Worm (Caenorhabditis elegans) whole organism, L4 larva: ENCODE measurements around the gene pfk-1.1.

Source experiments
- F37D6.2 ChIP-seq: sonication (generic microtip); optimal IDR thresholded peaks from 2 replicates; lab custom pipeline; 2016; ENCODE audit warnings: mild to moderate bottlenecking, missing genetic modification characterization, missing compliant biosample characterization
- F44E2.7 ChIP-seq: fragments of 200-800 bp; sonication (Bioruptor generic); IDR thresholded peaks from 2 replicates; pipeline ENCODE4 v2.1.2; 2022; ENCODE audit warnings: missing genetic modification characterization, missing compliant biosample characterization
- Y75B8A.6 ChIP-seq: fragments of 200-800 bp; sonication (Bioruptor generic); IDR thresholded peaks from 2 replicates; pipeline ENCODE4 v1.3.6; 2022; ENCODE audit warnings: missing genetic modification reagents, missing genetic modification characterization, missing compliant biosample characterization
- aha-1 ChIP-seq: fragments of 150-350 bp; peaks from one replicate; lab custom pipeline; 2014; ENCODE audit warnings: missing biosample characterization, missing genetic modification characterization
- arid-1 ChIP-seq: fragments of 200-800 bp; sonication (Bioruptor generic); conservative IDR thresholded peaks from 2 replicates; pipeline ENCODE4 v1.3.6; 2022; ENCODE audit warnings: missing genetic modification reagents, missing genetic modification characterization, missing compliant biosample characterization
- ceh-28 ChIP-seq: fragments of 150-350 bp; optimal IDR thresholded peaks from 2 replicates; lab custom pipeline; 2014; ENCODE audit warnings: missing biosample characterization, missing genetic modification reagents, missing genetic modification characterization
- ces-1 ChIP-seq: fragments of 150-350 bp; sonication (generic microtip); optimal IDR thresholded peaks from 4 replicates; lab custom pipeline; 2014; ENCODE audit warnings: missing biosample characterization, missing genetic modification reagents, missing genetic modification characterization
- cey-2 ChIP-seq: sonication (generic microtip); optimal IDR thresholded peaks from 3 replicates; lab custom pipeline; 2017; ENCODE audit warnings: missing genetic modification characterization, mild to moderate bottlenecking, missing compliant biosample characterization, antibody characterized with exemption, borderline replicate concordance; ENCODE audit not compliant: insufficient read depth
- ctbp-1 ChIP-seq: fragments of 200-800 bp; sonication (Bioruptor generic); IDR thresholded peaks from 2 replicates; pipeline ENCODE4 v1.3.6; 2022; ENCODE audit warnings: missing genetic modification reagents, missing genetic modification characterization, missing compliant biosample characterization
- daf-12 ChIP-seq: fragments of 150-350 bp; optimal IDR thresholded peaks from 2 replicates; lab custom pipeline; 2014; ENCODE audit warnings: missing biosample characterization, missing genetic modification reagents, missing genetic modification characterization
- daf-16 ChIP-seq, 3 experiments: sonication (generic microtip); optimal IDR thresholded peaks; 2 replicates each; lab custom pipeline; 2016 to 2017; ENCODE audit warnings: missing genetic modification characterization in 3 of 3, missing genetic modification reagents in 3 of 3, mild to moderate bottlenecking in 2 of 3, missing compliant biosample characterization in 2 of 3, missing biosample characterization in 1 of 3, moderate library complexity in 1 of 3
- daf-19 ChIP-seq: fragments of 200-800 bp; sonication (Bioruptor generic); conservative IDR thresholded peaks from 2 replicates; pipeline ENCODE4 v1.3.6; 2022; ENCODE audit warnings: missing genetic modification characterization, missing compliant biosample characterization
- dmd-6 ChIP-seq: fragments of 200-800 bp; sonication (Bioruptor generic); IDR thresholded peaks from 2 replicates; pipeline ENCODE4 v1.3.6; 2022; ENCODE audit warnings: missing genetic modification reagents, missing genetic modification characterization, missing compliant biosample characterization
- dpl-1 ChIP-seq: fragments of 150-350 bp; optimal IDR thresholded peaks from 2 replicates; lab custom pipeline; 2014; ENCODE audit warnings: missing biosample characterization, missing genetic modification reagents, missing genetic modification characterization
- dve-1 ChIP-seq: sonication (generic microtip); optimal IDR thresholded peaks from 2 replicates; lab custom pipeline; 2017; ENCODE audit warnings: antibody characterized with exemption, mild to moderate bottlenecking, missing genetic modification characterization, missing compliant biosample characterization; ENCODE audit not compliant: insufficient read depth
- fkh-10 ChIP-seq: fragments of 150-350 bp; optimal IDR thresholded peaks from 2 replicates; lab custom pipeline; 2014; ENCODE audit warnings: missing biosample characterization, missing genetic modification reagents, missing genetic modification characterization
- gei-8 ChIP-seq: fragments of 200-800 bp; sonication (Bioruptor generic); optimal IDR thresholded peaks from 2 replicates; lab custom pipeline; 2018; ENCODE audit warnings: mild to moderate bottlenecking, missing genetic modification characterization, missing compliant biosample characterization
- hif-1 ChIP-seq, 2 experiments: sonication (generic microtip); optimal IDR thresholded peaks; 2 replicates each; lab custom pipeline; 2016 to 2017; ENCODE audit warnings: missing compliant biosample characterization in 2 of 2, missing genetic modification characterization in 2 of 2, missing genetic modification reagents in 2 of 2, missing genotype in 2 of 2, mild to moderate bottlenecking in 1 of 2
- hlh-11 ChIP-seq: fragments of 200-800 bp; sonication (Bioruptor generic); optimal IDR thresholded peaks from 2 replicates; lab custom pipeline; 2018; ENCODE audit warnings: mild to moderate bottlenecking, missing genetic modification characterization, missing compliant biosample characterization
- hlh-30 ChIP-seq: sonication (generic microtip); optimal IDR thresholded peaks from 2 replicates; lab custom pipeline; 2017; ENCODE audit warnings: antibody characterized with exemption, mild to moderate bottlenecking, missing genetic modification characterization, missing compliant biosample characterization; ENCODE audit not compliant: insufficient read depth
- hmg-1.1 ChIP-seq: fragments of 200-800 bp; sonication (Bioruptor generic); IDR thresholded peaks from 2 replicates; pipeline ENCODE4 v1.3.6; 2022; ENCODE audit warnings: missing genetic modification reagents, missing genetic modification characterization, missing compliant biosample characterization
- lin-15B ChIP-seq: fragments of 150-350 bp; sonication (generic microtip); optimal IDR thresholded peaks from 3 replicates; lab custom pipeline; 2014; ENCODE audit warnings: missing biosample characterization, missing genetic modification characterization
- lsy-2 ChIP-seq, 2 experiments: fragments of 150-350 bp in 1 of 2; sonication (generic microtip) in 1 of 2; optimal IDR thresholded peaks; 2 replicates each; lab custom pipeline; 2014 to 2017; ENCODE audit warnings: missing biosample characterization in 2 of 2, missing genetic modification characterization in 2 of 2
- mdt-29 ChIP-seq: fragments of 200-800 bp; sonication (Bioruptor generic); IDR thresholded peaks from 2 replicates; pipeline ENCODE4 v1.3.6; 2022; ENCODE audit warnings: missing genetic modification reagents, missing genetic modification characterization, missing compliant biosample characterization
- mes-2 ChIP-seq: sonication (generic microtip); optimal IDR thresholded peaks from 2 replicates; lab custom pipeline; 2016; ENCODE audit warnings: missing genotype, mild to moderate bottlenecking, missing genetic modification characterization, missing compliant biosample characterization; ENCODE audit not compliant: poor library complexity, severe bottlenecking
- mxl-3 ChIP-seq: fragments of 200-800 bp; sonication (Bioruptor generic); optimal IDR thresholded peaks from 2 replicates; lab custom pipeline; 2018; ENCODE audit warnings: mild to moderate bottlenecking, missing genetic modification characterization, missing compliant biosample characterization
- nhr-11 ChIP-seq: fragments of 150-350 bp; optimal IDR thresholded peaks from 2 replicates; lab custom pipeline; 2014; ENCODE audit warnings: missing biosample characterization, missing genetic modification characterization
- nhr-237 ChIP-seq: sonication (generic microtip); optimal IDR thresholded peaks from 2 replicates; lab custom pipeline; 2017; ENCODE audit warnings: missing biosample characterization, missing genetic modification characterization
- nhr-25 ChIP-seq: sonication (generic microtip); optimal IDR thresholded peaks from 2 replicates; lab custom pipeline; 2017; ENCODE audit warnings: missing genetic modification characterization, mild to moderate bottlenecking, missing compliant biosample characterization, antibody characterized with exemption, moderate library complexity, borderline replicate concordance; ENCODE audit not compliant: insufficient read depth
- nhr-28 ChIP-seq: fragments of 150-350 bp; optimal IDR thresholded peaks from 2 replicates; lab custom pipeline; 2014; ENCODE audit warnings: missing biosample characterization, missing genetic modification characterization
- nhr-48 ChIP-seq: sonication (generic microtip); optimal IDR thresholded peaks from 2 replicates; lab custom pipeline; 2016; ENCODE audit warnings: mild to moderate bottlenecking, missing genetic modification characterization, missing compliant biosample characterization
- nhr-6 ChIP-seq: fragments of 150-350 bp; optimal IDR thresholded peaks from 2 replicates; lab custom pipeline; 2014; ENCODE audit warnings: missing biosample characterization, missing genetic modification characterization
- nhr-77 ChIP-seq: fragments of 150-350 bp; optimal IDR thresholded peaks from 2 replicates; lab custom pipeline; 2014; ENCODE audit warnings: missing biosample characterization, missing genetic modification characterization
- php-3 ChIP-seq: fragments of 200-800 bp; sonication (Bioruptor generic); IDR thresholded peaks from 2 replicates; pipeline ENCODE4 v1.3.6; 2022; ENCODE audit warnings: missing genetic modification reagents, missing genetic modification characterization, missing compliant biosample characterization
- pqm-1 ChIP-seq: sonication (generic microtip); optimal IDR thresholded peaks from 2 replicates; lab custom pipeline; 2017; ENCODE audit warnings: missing biosample characterization, missing genetic modification characterization
- sdz-12 ChIP-seq: fragments of 200-800 bp; sonication (Bioruptor generic); optimal IDR thresholded peaks from 2 replicates; lab custom pipeline; 2018; ENCODE audit warnings: mild to moderate bottlenecking, missing genetic modification characterization, missing compliant biosample characterization
- skn-1 ChIP-seq: fragments of 150-350 bp; optimal IDR thresholded peaks from 2 replicates; lab custom pipeline; 2014; ENCODE audit warnings: missing biosample characterization, missing genetic modification characterization
- tag-97 ChIP-seq: fragments of 200-800 bp; sonication (Bioruptor generic); IDR thresholded peaks from 2 replicates; pipeline ENCODE4 v1.3.6; 2022; ENCODE audit warnings: missing genetic modification characterization, missing compliant biosample characterization
- tra-1 ChIP-seq: fragments of 200-800 bp; sonication (Bioruptor generic); IDR thresholded peaks from 2 replicates; pipeline ENCODE4 v1.3.6; 2022; ENCODE audit warnings: missing genetic modification reagents, missing genetic modification characterization, missing compliant biosample characterization
- unc-130 ChIP-seq: sonication (generic microtip); optimal IDR thresholded peaks from 2 replicates; lab custom pipeline; 2016; ENCODE audit warnings: missing genetic modification reagents, missing genetic modification characterization, missing compliant biosample characterization
- unc-39 ChIP-seq: sonication (generic microtip); optimal IDR thresholded peaks from 2 replicates; lab custom pipeline; 2017; ENCODE audit warnings: missing biosample characterization, missing genetic modification characterization
- unc-62 ChIP-seq, 3 experiments: fragments of 150-350 bp in 1 of 3; sonication (generic microtip); optimal IDR thresholded peaks in 2 of 3; peaks in 1 of 3; 1 replicate in 1 of 3; 2 replicates in 2 of 3; lab custom pipeline; 2014 to 2017; ENCODE audit warnings: missing biosample characterization in 3 of 3, missing genetic modification characterization in 3 of 3, missing genetic modification reagents in 3 of 3, missing genotype in 1 of 3

Gene pfk-1.1

DNA sequence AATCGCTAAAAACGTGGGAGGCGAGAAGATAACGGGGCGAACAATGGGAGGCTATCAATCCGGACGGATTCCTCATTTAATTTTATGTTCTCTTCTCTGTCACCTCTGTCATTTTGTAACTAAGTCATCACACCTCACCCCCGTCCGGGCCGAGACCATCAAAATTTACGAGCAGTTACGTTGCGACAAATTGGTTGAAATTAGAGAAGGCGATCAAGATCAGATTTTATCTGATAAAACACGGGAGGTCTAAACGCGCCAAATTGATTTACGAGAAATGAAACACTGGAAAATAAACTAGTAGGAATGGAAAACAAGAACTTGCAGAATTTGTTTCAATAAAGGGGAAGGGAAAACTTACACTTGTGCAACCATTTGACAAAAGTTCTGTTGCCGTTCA, 12.6 kb upstream of the pfk-1.1 start (continued):
- no peak for TF ChIP-seq tag-97 (GFP tag; lab: Robert Waterston, UW)
- no peak for TF ChIP-seq aha-1

- TF ChIP-seq hmg-1.1 (GFP tag; lab: Robert Waterston, UW) = no peak
- peak; percentile 6 for TF ChIP-seq nhr-6 (tag; lab: Kevin White, UChicago)
- peak; percentile 41 for TF ChIP-seq nhr-48 (tag; lab: Kevin White, UChicago)
- peak; percentile 36 for TF ChIP-seq gei-8 (GFP tag; lab: Kevin White, UChicago)
- peak; percentile 82 for TF ChIP-seq dmd-6 (GFP tag; lab: Robert Waterston, UW)
- peak; percentile 47 for TF ChIP-seq dve-1
- peak; percentile 62 for TF ChIP-seq nhr-28 (tag; lab: Kevin White, UChicago)
- TF ChIP-seq mes-2 = peak; percentile 37
- peak in 1 of 2 experiments; percentile 14 for TF ChIP-seq daf-16 (GFP tag; optimal IDR thresholded peaks at IDR 0.05; lab: Kevin White, UChicago)
- peak; percentile 92 for TF ChIP-seq daf-16 (tag; optimal IDR thresholded peaks at IDR 0.05; lab: Kevin White, UChicago)
- peak; percentile 76; the same call in 1 of the 2 replicates for TF ChIP-seq php-3 (GFP tag; lab: Robert Waterston, UW)
- 0 out of 2 replicates have a peak, but pooled peaks have one; percentile 26 for TF ChIP-seq mdt-29
- no peak for TF ChIP-seq F44E2.7 (GFP tag; lab: Robert Waterston, UW)
- peak; percentile 2 for TF ChIP-seq nhr-77 (tag; lab: Kevin White, UChicago)
- TF ChIP-seq hlh-11 (tag; lab: Kevin White, UChicago) = peak; percentile 69
- peak in 1 of 2 experiments; percentile 5 for TF ChIP-seq lsy-2 (tag; optimal IDR thresholded peaks at IDR 0.05; lab: Kevin White, UChicago)
- no peak for TF ChIP-seq lin-15B
- peak; percentile 59; the same call in 1 of the 2 replicates for TF ChIP-seq tra-1
- peak; percentile 50 for TF ChIP-seq mxl-3 (GFP tag; lab: Kevin White, UChicago)
- TF ChIP-seq pqm-1 (tag; lab: Kevin White, UChicago) = peak; percentile 74
- TF ChIP-seq hlh-30 (tag; lab: Kevin White, UChicago) = peak; percentile 20
- no peak for TF ChIP-seq aha-1
- no peak for TF ChIP-seq ceh-28 (tag; lab: Kevin White, UChicago)
These were observed 8.8 kb upstream of the pfk-1.1 start for ce11 chrX:2931852-2932251.

DNA sequence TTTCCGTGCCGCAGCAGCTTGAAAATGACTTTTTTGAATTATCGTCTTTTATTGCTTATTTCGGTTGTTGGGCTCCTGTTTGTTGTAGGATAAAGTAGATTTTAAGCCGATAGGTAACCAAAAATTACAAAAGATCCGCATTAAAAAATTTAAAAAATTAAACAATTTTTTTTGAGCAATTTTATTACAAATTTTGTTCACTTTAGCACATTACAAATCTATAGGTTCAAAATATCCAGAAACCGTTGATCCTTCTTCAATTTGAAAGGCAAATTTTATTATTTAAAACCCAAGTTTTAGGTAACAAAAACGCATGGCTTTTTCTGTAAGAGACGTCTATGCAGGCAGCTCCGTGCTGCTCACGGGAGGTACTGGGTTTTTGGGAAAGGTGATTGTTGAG, 7.6 kb upstream of the pfk-1.1 start, which contains the start of gene fard-1:
Gene fard-1 (plus strand): TSS at position 301 of the 400 bp plus-strand sequence.
- TF ChIP-seq lsy-2 (tag; optimal IDR thresholded peaks at IDR 0.05; lab: Kevin White, UChicago) (no peak), daf-12 (tag; lab: Kevin White, UChicago) (no peak), nhr-25 (no peak), Y75B8A.6 (GFP tag; lab: Robert Waterston, UW) (0 out of 2 replicates have a peak, but pooled peaks have one; percentile 23)

DNA sequence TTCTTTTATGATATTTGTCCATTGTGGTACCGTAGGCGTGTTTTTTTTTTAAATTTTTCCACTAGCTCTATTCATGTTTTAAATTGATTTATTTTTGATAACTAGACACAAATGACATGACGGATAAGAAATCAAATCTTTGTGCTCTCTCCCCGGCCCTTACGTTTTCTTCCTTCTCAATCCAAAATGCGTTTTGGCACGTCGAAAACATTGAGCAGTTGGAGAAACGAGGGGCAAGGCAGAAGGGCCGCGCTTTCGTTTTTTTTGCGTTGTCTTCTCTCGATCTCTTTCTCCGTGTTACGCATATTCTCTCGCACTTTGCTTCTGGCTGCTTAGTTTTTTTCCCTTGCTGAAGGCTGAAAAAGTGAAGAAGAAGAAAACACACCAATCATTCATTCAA, 1.6 kb upstream of the pfk-1.1 start:
- TF ChIP-seq lsy-2 (tag; optimal IDR thresholded peaks at IDR 0.05; lab: Kevin White, UChicago) (peak in 1 of 2 experiments; percentile 35), sdz-12 (GFP tag; lab: Kevin White, UChicago) (no peak), dmd-6 (GFP tag; lab: Robert Waterston, UW) (no peak), skn-1 (tag; lab: Kevin White, UChicago) (no peak), unc-130 (GFP tag; lab: Kevin White, UChicago) (no peak), arid-1 (GFP tag; lab: Robert Waterston, UW) (no peak), unc-62 (GFP tag; optimal IDR thresholded peaks at IDR 0.05 in 1 of 2; lab: Kevin White, UChicago) (peak in 1 of 2 experiments; percentile 79), unc-62 (tag; optimal IDR thresholded peaks at IDR 0.05; lab: Kevin White, UChicago) (no peak), hmg-1.1 (GFP tag; lab: Robert Waterston, UW) (0 out of 2 replicates have a peak, but pooled peaks have one; percentile 23), mes-2 (no peak), daf-19 (GFP tag; lab: Robert Waterston, UW) (no peak), hif-1 (tag; optimal IDR thresholded peaks at IDR 0.05; lab: Kevin White, UChicago) (peak in 1 of 2 experiments; percentile 97), nhr-48 (tag; lab: Kevin White, UChicago) (no peak), cey-2 (tag; lab: Kevin White, UChicago) (no peak), nhr-11 (tag; lab: Kevin White, UChicago) (no peak), nhr-237 (no peak), dpl-1 (GFP tag; lab: Kevin White, UChicago) (no peak), aha-1 (peak; percentile 99), unc-39 (no peak), F37D6.2 (tag; lab: Kevin White, UChicago) (no peak), ctbp-1 (peak; percentile 34; the same call in 1 of the 2 replicates), fkh-10 (peak; percentile 24), daf-16 (GFP tag; optimal IDR thresholded peaks at IDR 0.05; lab: Kevin White, UChicago) (peak in 1 of 2 experiments; percentile 0), daf-16 (tag; optimal IDR thresholded peaks at IDR 0.05; lab: Kevin White, UChicago) (no peak), mdt-29 (no peak), nhr-28 (tag; lab: Kevin White, UChicago) (no peak), ces-1 (GFP tag; lab: Kevin White, UChicago) (no peak)
